Worm (Caenorhabditis elegans) whole organism, L1 larva: ENCODE measurements around the gene pat-3.

Experiments used
- C16A3.4 ChIP-seq: fragments of 150-350 bp; optimal IDR thresholded peaks from 2 replicates; lab custom pipeline; 2014; ENCODE audit warnings: missing biosample characterization, missing genetic modification characterization
- F16B12.6 ChIP-seq: fragments of 150-350 bp; optimal IDR thresholded peaks from 2 replicates; lab custom pipeline; 2014; ENCODE audit warnings: missing biosample characterization, missing genetic modification characterization
- aha-1 ChIP-seq: fragments of 150-350 bp; optimal IDR thresholded peaks from 2 replicates; lab custom pipeline; 2014; ENCODE audit warnings: missing biosample characterization, missing genetic modification characterization
- alr-1 ChIP-seq: fragments of 200-800 bp; sonication (Bioruptor generic); optimal IDR thresholded peaks from 2 replicates; lab custom pipeline; 2018; ENCODE audit warnings: borderline replicate concordance, mild to moderate bottlenecking, missing genetic modification characterization, missing compliant biosample characterization
- ama-1 ChIP-seq: fragments of 150-350 bp; optimal IDR thresholded peaks from 2 replicates; lab custom pipeline; 2014
- ceh-63 ChIP-seq: fragments of 200-800 bp; sonication (Bioruptor generic); optimal IDR thresholded peaks from 2 replicates; lab custom pipeline; 2018; ENCODE audit warnings: mild to moderate bottlenecking, missing genetic modification characterization, missing compliant biosample characterization
- ceh-8 ChIP-seq: fragments of 200-800 bp; sonication (Bioruptor generic); optimal IDR thresholded peaks from 2 replicates; lab custom pipeline; 2018; ENCODE audit warnings: mild to moderate bottlenecking, missing genetic modification characterization, moderate library complexity, missing compliant biosample characterization
- ceh-88 ChIP-seq: fragments of 200-800 bp; sonication (Bioruptor generic); IDR thresholded peaks from 2 replicates; pipeline ENCODE4 v1.3.6; 2022; ENCODE audit warnings: missing genetic modification characterization, missing compliant biosample characterization
- dpl-1 ChIP-seq, 3 experiments: fragments of 150-350 bp in 2 of 3; sonication (generic microtip) in 1 of 3; optimal IDR thresholded peaks; 2 replicates each; lab custom pipeline; 2014 to 2017; ENCODE audit warnings: missing biosample characterization in 3 of 3, missing genetic modification characterization in 3 of 3, missing genetic modification reagents in 3 of 3
- efl-1 ChIP-seq, 4 experiments: fragments of 150-350 bp; optimal IDR thresholded peaks in 3 of 4; peaks in 1 of 4; 1 replicate in 1 of 4; 2 replicates in 3 of 4; lab custom pipeline; 2014; ENCODE audit warnings: missing biosample characterization in 2 of 4, missing genetic modification characterization in 2 of 4, missing genetic modification reagents in 2 of 4
- ets-5 ChIP-seq: fragments of 200-800 bp; sonication (Bioruptor generic); IDR thresholded peaks from 2 replicates; pipeline ENCODE4 v1.3.6; 2022; ENCODE audit warnings: missing genetic modification characterization, missing compliant biosample characterization
- fkh-10 ChIP-seq: sonication (generic microtip); optimal IDR thresholded peaks from 2 replicates; lab custom pipeline; 2017; ENCODE audit warnings: missing biosample characterization, missing genetic modification reagents, missing genetic modification characterization
- fkh-4 ChIP-seq: sonication (generic microtip); optimal IDR thresholded peaks from 2 replicates; lab custom pipeline; 2016; ENCODE audit warnings: missing compliant biosample characterization, missing genetic modification characterization, borderline replicate concordance
- fkh-8 ChIP-seq: sonication (generic microtip); optimal IDR thresholded peaks from 2 replicates; lab custom pipeline; 2016; ENCODE audit warnings: mild to moderate bottlenecking, missing genetic modification characterization, missing compliant biosample characterization
- fos-1 ChIP-seq: fragments of 150-350 bp; optimal IDR thresholded peaks from 2 replicates; lab custom pipeline; 2014; ENCODE audit warnings: missing biosample characterization, missing genetic modification characterization
- hlh-17 ChIP-seq: fragments of 200-800 bp; sonication (Bioruptor generic); optimal IDR thresholded peaks from 2 replicates; lab custom pipeline; 2018; ENCODE audit warnings: missing genetic modification characterization, mild to moderate bottlenecking, missing compliant biosample characterization, moderate library complexity, borderline replicate concordance
- jun-1 ChIP-seq: fragments of 150-350 bp; optimal IDR thresholded peaks from 2 replicates; lab custom pipeline; 2014; ENCODE audit warnings: missing biosample characterization, missing genetic modification reagents, missing genetic modification characterization
- lin-14 ChIP-seq: fragments of 200-800 bp; sonication (Bioruptor generic); optimal IDR thresholded peaks from 2 replicates; lab custom pipeline; 2018; ENCODE audit warnings: mild to moderate bottlenecking, missing genetic modification characterization, moderate library complexity, missing compliant biosample characterization
- lin-35 ChIP-seq, 2 experiments: fragments of 150-350 bp; optimal IDR thresholded peaks; 2 replicates each; lab custom pipeline; 2014; ENCODE audit warnings: missing biosample characterization in 2 of 2, missing genetic modification characterization in 2 of 2, missing genetic modification reagents in 2 of 2
- lsy-2 ChIP-seq, 2 experiments: fragments of 150-350 bp; optimal IDR thresholded peaks; 2 replicates each; lab custom pipeline; 2014; ENCODE audit warnings: missing biosample characterization in 2 of 2, missing genetic modification characterization in 2 of 2
- mab-9 ChIP-seq: fragments of 200-800 bp; sonication (Bioruptor generic); IDR thresholded peaks from 2 replicates; pipeline ENCODE4 v1.3.6; 2022; ENCODE audit warnings: missing genetic modification reagents, missing genetic modification characterization, missing compliant biosample characterization
- mdl-1 ChIP-seq, 2 experiments: fragments of 150-350 bp; optimal IDR thresholded peaks; 2 replicates each; lab custom pipeline; 2014 to 2017; ENCODE audit warnings: missing biosample characterization in 2 of 2, missing genetic modification characterization in 2 of 2, inconsistent platforms in 1 of 2
- mep-1 ChIP-seq: fragments of 150-350 bp; optimal IDR thresholded peaks from 2 replicates; lab custom pipeline; 2014; ENCODE audit warnings: missing biosample characterization, missing genetic modification characterization
- nhr-28 ChIP-seq: fragments of 150-350 bp; optimal IDR thresholded peaks from 2 replicates; lab custom pipeline; 2014; ENCODE audit warnings: missing biosample characterization, missing genetic modification characterization
- nhr-77 ChIP-seq: fragments of 150-350 bp; optimal IDR thresholded peaks from 2 replicates; lab custom pipeline; 2014; ENCODE audit warnings: missing biosample characterization, missing genetic modification characterization
- nhr-84 ChIP-seq: sonication (generic microtip); optimal IDR thresholded peaks from 2 replicates; lab custom pipeline; 2017; ENCODE audit warnings: missing biosample characterization, missing genetic modification characterization
- nhr-85 ChIP-seq: sonication (generic microtip); peaks from one replicate; lab custom pipeline; 2016; ENCODE audit warnings: missing genetic modification characterization, inconsistent platforms, missing compliant biosample characterization
- nhr-90 ChIP-seq: sonication (generic microtip); optimal IDR thresholded peaks from 2 replicates; lab custom pipeline; 2016; ENCODE audit warnings: mild to moderate bottlenecking, missing genetic modification characterization, missing compliant biosample characterization; ENCODE audit not compliant: poor library complexity
- pag-3 ChIP-seq: sonication (generic microtip); optimal IDR thresholded peaks from 2 replicates; lab custom pipeline; 2017; ENCODE audit warnings: missing genetic modification characterization, mild to moderate bottlenecking, missing compliant biosample characterization, antibody characterized with exemption, borderline replicate concordance; ENCODE audit not compliant: insufficient read depth
- pqm-1 ChIP-seq: sonication (generic microtip); optimal IDR thresholded peaks from 3 replicates; lab custom pipeline; 2017; ENCODE audit warnings: missing biosample characterization, missing genetic modification characterization
- snu-23 ChIP-seq: sonication (generic microtip); optimal IDR thresholded peaks from 2 replicates; lab custom pipeline; 2016; ENCODE audit warnings: missing genetic modification characterization, missing compliant biosample characterization
- sptf-1 ChIP-seq: fragments of 150-350 bp; optimal IDR thresholded peaks from 2 replicates; lab custom pipeline; 2014; ENCODE audit warnings: missing biosample characterization, missing genetic modification characterization
- sup-37 ChIP-seq: fragments of 200-800 bp; sonication (Bioruptor generic); optimal IDR thresholded peaks from 2 replicates; lab custom pipeline; 2018; ENCODE audit warnings: mild to moderate bottlenecking, missing genetic modification characterization, missing compliant biosample characterization
- swsn-7 ChIP-seq: sonication (generic microtip); optimal IDR thresholded peaks from 2 replicates; lab custom pipeline; 2016; ENCODE audit warnings: missing genetic modification characterization, missing compliant biosample characterization
- tbx-2 ChIP-seq: sonication (generic microtip); optimal IDR thresholded peaks from 2 replicates; lab custom pipeline; 2016; ENCODE audit warnings: missing genetic modification characterization, missing compliant biosample characterization
- unc-130 ChIP-seq: fragments of 150-350 bp; optimal IDR thresholded peaks from 2 replicates; lab custom pipeline; 2017; ENCODE audit warnings: missing biosample characterization, missing genetic modification characterization, inconsistent platforms
- unc-30 ChIP-seq: sonication (generic microtip); optimal IDR thresholded peaks from 2 replicates; lab custom pipeline; 2017; ENCODE audit warnings: missing biosample characterization, missing genetic modification characterization
- unc-62 ChIP-seq: fragments of 150-350 bp; optimal IDR thresholded peaks from 2 replicates; lab custom pipeline; 2014; ENCODE audit warnings: missing biosample characterization, missing genetic modification reagents, missing genetic modification characterization
- vab-15 ChIP-seq: sonication (generic microtip); optimal IDR thresholded peaks from 2 replicates; lab custom pipeline; 2017; ENCODE audit warnings: missing genotype, mild to moderate bottlenecking, missing genetic modification characterization, missing compliant biosample characterization
- zag-1 ChIP-seq: fragments of 150-350 bp; optimal IDR thresholded peaks from 2 replicates; lab custom pipeline; 2014; ENCODE audit warnings: missing biosample characterization, missing genetic modification characterization
- zip-4 ChIP-seq: fragments of 200-800 bp; sonication (Bioruptor generic); optimal IDR thresholded peaks from 2 replicates; lab custom pipeline; 2018; ENCODE audit warnings: mild to moderate bottlenecking, missing genetic modification characterization, moderate library complexity, missing compliant biosample characterization

Gene pat-3

ce11 chrIII:3862918-3863385 lies 51.0 kb downstream of the pat-3 start, which contains the start of gene brc-1 (continued):
- TF ChIP-seq F16B12.6 (peak; percentile 74), fkh-10 (GFP tag; lab: Kevin White, UChicago) (peak; percentile 87), tbx-2 (tag; lab: Kevin White, UChicago) (peak; percentile 83), hlh-17 (GFP tag; lab: Kevin White, UChicago) (no peak), vab-15 (peak; percentile 15), fos-1 (tag; lab: Kevin White, UChicago) (peak; percentile 69), ceh-88 (GFP tag; lab: Robert Waterston, UW) (peak; percentile 52; the same call in 1 of the 2 replicates), jun-1 (tag; lab: Kevin White, UChicago) (peak; percentile 74), pqm-1 (no peak), unc-62 (GFP tag; lab: Kevin White, UChicago) (no peak), swsn-7 (peak; percentile 82), unc-130 (tag; lab: Kevin White, UChicago) (peak; percentile 71), nhr-90 (tag; lab: Kevin White, UChicago) (peak; percentile 70), snu-23 (GFP tag; lab: Kevin White, UChicago) (peak; percentile 90), efl-1 (optimal IDR thresholded peaks at IDR 0.05; lab: Kevin White, UChicago) (peak; percentile 88 to 96), efl-1 (GFP tag; optimal IDR thresholded peaks at IDR 0.05 in 1 of 2; lab: Kevin White, UChicago) (peak; percentile 96 to 99), mep-1 (tag; lab: Kevin White, UChicago) (peak; percentile 78), ceh-8 (GFP tag; lab: Kevin White, UChicago) (peak; percentile 85), fkh-4 (tag; lab: Kevin White, UChicago) (peak; percentile 2), sptf-1 (tag; lab: Kevin White, UChicago) (no peak), pag-3 (no peak), nhr-85 (tag; lab: Kevin White, UChicago) (peak; percentile 81), mab-9 (GFP tag; lab: Robert Waterston, UW) (peak; percentile 78), unc-30 (no peak), ceh-63 (GFP tag; lab: Kevin White, UChicago) (no peak), nhr-84 (tag; lab: Kevin White, UChicago) (no peak), sup-37 (GFP tag; lab: Kevin White, UChicago) (peak; percentile 54), lin-35 (GFP tag; optimal IDR thresholded peaks at IDR 0.05; lab: Kevin White, UChicago) (peak; percentile 96 to 97), mdl-1 (tag; optimal IDR thresholded peaks at IDR 0.05; lab: Kevin White, UChicago) (peak in 1 of 2 experiments; percentile 60), nhr-28 (no peak), C16A3.4 (tag; lab: Kevin White, UChicago) (peak; percentile 85), alr-1 (tag; lab: Kevin White, UChicago) (no peak), lsy-2 (tag; optimal IDR thresholded peaks at IDR 0.05; lab: Kevin White, UChicago) (peak; percentile 93 to 96), fkh-8 (tag; lab: Kevin White, UChicago) (peak; percentile 96), zag-1 (tag; lab: Kevin White, UChicago) (no peak), zip-4 (GFP tag; lab: Kevin White, UChicago) (peak; percentile 59), aha-1 (no peak), ama-1 (lab: Kevin White, UChicago) (peak; percentile 71), lin-14 (peak; percentile 97), nhr-77 (tag; lab: Kevin White, UChicago) (peak; percentile 72), ets-5 (GFP tag; lab: Robert Waterston, UW) (no peak), dpl-1 (GFP tag; optimal IDR thresholded peaks at IDR 0.05; lab: Kevin White, UChicago) (peak; percentile 92 to 96 (median 94))
